Worm (Caenorhabditis elegans) whole organism, L1 larva: ENCODE measurements around the gene Y38F2AR.3.

Source experiments
- C16A3.4 ChIP-seq: fragments of 150-350 bp; optimal IDR thresholded peaks from 2 replicates; lab custom pipeline; 2014; ENCODE audit warnings: missing biosample characterization, missing genetic modification characterization
- egl-27 ChIP-seq, 2 experiments: fragments of 150-350 bp in 1 of 2; sonication (generic microtip); optimal IDR thresholded peaks; 3 replicates each; lab custom pipeline; 2017 to 2018; ENCODE audit warnings: missing biosample characterization in 2 of 2, missing genetic modification characterization in 2 of 2, missing genetic modification reagents in 2 of 2
- elt-2 ChIP-seq: sonication (generic microtip); optimal IDR thresholded peaks from 2 replicates; lab custom pipeline; 2016; ENCODE audit warnings: missing genetic modification characterization, mild to moderate bottlenecking, inconsistent platforms, missing compliant biosample characterization, missing genetic modification reagents
- fkh-10 ChIP-seq: sonication (generic microtip); optimal IDR thresholded peaks from 2 replicates; lab custom pipeline; 2017; ENCODE audit warnings: missing biosample characterization, missing genetic modification reagents, missing genetic modification characterization
- hlh-17 ChIP-seq: fragments of 200-800 bp; sonication (Bioruptor generic); optimal IDR thresholded peaks from 2 replicates; lab custom pipeline; 2018; ENCODE audit warnings: missing genetic modification characterization, mild to moderate bottlenecking, missing compliant biosample characterization, moderate library complexity, borderline replicate concordance
- nhr-85 ChIP-seq: sonication (generic microtip); peaks from one replicate; lab custom pipeline; 2016; ENCODE audit warnings: missing genetic modification characterization, inconsistent platforms, missing compliant biosample characterization
- pax-3 ChIP-seq: fragments of 200-800 bp; sonication (Bioruptor generic); optimal IDR thresholded peaks from 2 replicates; lab custom pipeline; 2018; ENCODE audit warnings: mild to moderate bottlenecking, missing genetic modification characterization, moderate library complexity, missing compliant biosample characterization
- rnt-1 ChIP-seq: sonication (generic microtip); optimal IDR thresholded peaks from 2 replicates; lab custom pipeline; 2016; ENCODE audit warnings: mild to moderate bottlenecking, missing genetic modification characterization, moderate library complexity, missing compliant biosample characterization
- snu-23 ChIP-seq: sonication (generic microtip); optimal IDR thresholded peaks from 2 replicates; lab custom pipeline; 2016; ENCODE audit warnings: missing genetic modification characterization, missing compliant biosample characterization
- sox-4 ChIP-seq: sonication (generic microtip); optimal IDR thresholded peaks from 2 replicates; lab custom pipeline; 2016; ENCODE audit warnings: missing genetic modification characterization, missing compliant biosample characterization
- unc-86 ChIP-seq: sonication (generic microtip); optimal IDR thresholded peaks from 2 replicates; lab custom pipeline; 2016; ENCODE audit warnings: missing genetic modification characterization, missing compliant biosample characterization
- xbp-1 ChIP-seq: sonication (generic microtip); optimal IDR thresholded peaks from 2 replicates; lab custom pipeline; 2016; ENCODE audit warnings: missing genetic modification characterization, missing compliant biosample characterization

Gene Y38F2AR.3

ce11 chrIV:2416738-2417137, 32.9 kb downstream of the Y38F2AR.3 start:
- TF ChIP-seq C16A3.4 (tag; lab: Kevin White, UChicago): no peak
- no peak for TF ChIP-seq unc-86 (tag; lab: Kevin White, UChicago)
- TF ChIP-seq xbp-1 (tag; lab: Kevin White, UChicago): no peak
- TF ChIP-seq nhr-85 (tag; lab: Kevin White, UChicago): peak; percentile 66
- TF ChIP-seq sox-4 (tag; lab: Kevin White, UChicago): no peak
- no peak for TF ChIP-seq egl-27 (tag; optimal IDR thresholded peaks at IDR 0.05; lab: Kevin White, UChicago)
- TF ChIP-seq, all 84 proteins: peak for 1

ce11 chrIV:2432693-2433092, 48.9 kb downstream of the Y38F2AR.3 start, which contains the start of gene C45G7.4:
Gene C45G7.4, plus strand, starts transcription at chrIV:2432993.
- no peak for TF ChIP-seq elt-2 (tag; lab: Kevin White, UChicago)
- no peak for TF ChIP-seq rnt-1
- TF ChIP-seq fkh-10 (GFP tag; lab: Kevin White, UChicago): no peak
- TF ChIP-seq, all 84 proteins: peak for 0

ce11 chrIV:2434366-2434765, 50.6 kb downstream of the Y38F2AR.3 start:
- TF ChIP-seq pax-3 (tag; lab: Kevin White, UChicago) (no peak), nhr-85 (tag; lab: Kevin White, UChicago) (no peak), snu-23 (GFP tag; lab: Kevin White, UChicago) (no peak), hlh-17 (no peak)
